Worm (Caenorhabditis elegans) whole organism, L4 larva: Measurements from ENCODE around the gene clec-1.

Source experiments
- D1046.2 ChIP-seq: fragments of 200-800 bp; sonication (Bioruptor generic); IDR thresholded peaks from 2 replicates; pipeline ENCODE4 v1.3.6; 2022; ENCODE audit warnings: missing genetic modification characterization, missing compliant biosample characterization
- F10B5.3 ChIP-seq: sonication (generic microtip); optimal IDR thresholded peaks from 2 replicates; lab custom pipeline; 2016; ENCODE audit warnings: mild to moderate bottlenecking, missing genetic modification characterization, missing compliant biosample characterization
- F26F4.8 ChIP-seq: fragments of 200-800 bp; sonication (Bioruptor generic); conservative IDR thresholded peaks from 2 replicates; pipeline ENCODE4 v1.3.6; 2022; ENCODE audit warnings: missing genetic modification characterization, missing compliant biosample characterization
- R02D3.7 ChIP-seq: fragments of 150-350 bp; sonication (generic microtip); optimal IDR thresholded peaks from 3 replicates; lab custom pipeline; 2014; ENCODE audit warnings: missing biosample characterization, missing genetic modification characterization
- T26A8.4 ChIP-seq: fragments of 200-800 bp; sonication (Bioruptor generic); IDR thresholded peaks from 2 replicates; pipeline ENCODE4 v1.3.6; 2022; ENCODE audit warnings: missing genetic modification characterization, missing compliant biosample characterization
- Y105C5A.15 ChIP-seq: fragments of 200-800 bp; sonication (Bioruptor generic); IDR thresholded peaks from 2 replicates; pipeline ENCODE4 v1.3.6; 2022; ENCODE audit warnings: missing genetic modification characterization, missing compliant biosample characterization
- Y75B8A.6 ChIP-seq: fragments of 200-800 bp; sonication (Bioruptor generic); IDR thresholded peaks from 2 replicates; pipeline ENCODE4 v1.3.6; 2022; ENCODE audit warnings: missing genetic modification reagents, missing genetic modification characterization, missing compliant biosample characterization
- ZK337.2 ChIP-seq: fragments of 200-800 bp; sonication (Bioruptor generic); IDR thresholded peaks from 2 replicates; pipeline ENCODE4 v1.3.6; 2022; ENCODE audit warnings: missing genetic modification reagents, missing genetic modification characterization, missing compliant biosample characterization
- aly-2 ChIP-seq: sonication (generic microtip); optimal IDR thresholded peaks from 2 replicates; lab custom pipeline; 2018; ENCODE audit warnings: missing biosample characterization, missing genetic modification characterization
- attf-4 ChIP-seq: sonication (generic microtip); optimal IDR thresholded peaks from 3 replicates; lab custom pipeline; 2017; ENCODE audit warnings: missing biosample characterization, missing genetic modification characterization
- ceh-20 ChIP-seq: fragments of 200-800 bp; sonication (Bioruptor generic); IDR thresholded peaks from 2 replicates; pipeline ENCODE4 v1.3.6; 2022; ENCODE audit warnings: missing genetic modification reagents, missing genetic modification characterization, missing compliant biosample characterization
- ceh-28 ChIP-seq: fragments of 150-350 bp; optimal IDR thresholded peaks from 2 replicates; lab custom pipeline; 2014; ENCODE audit warnings: missing biosample characterization, missing genetic modification reagents, missing genetic modification characterization
- ceh-82 ChIP-seq: sonication (generic microtip); optimal IDR thresholded peaks from 2 replicates; lab custom pipeline; 2017; ENCODE audit warnings: missing biosample characterization, missing genetic modification characterization
- ces-1 ChIP-seq: fragments of 150-350 bp; sonication (generic microtip); optimal IDR thresholded peaks from 4 replicates; lab custom pipeline; 2014; ENCODE audit warnings: missing biosample characterization, missing genetic modification reagents, missing genetic modification characterization
- ctbp-1 ChIP-seq: fragments of 200-800 bp; sonication (Bioruptor generic); IDR thresholded peaks from 2 replicates; pipeline ENCODE4 v1.3.6; 2022; ENCODE audit warnings: missing genetic modification reagents, missing genetic modification characterization, missing compliant biosample characterization
- daf-12 ChIP-seq: fragments of 150-350 bp; optimal IDR thresholded peaks from 2 replicates; lab custom pipeline; 2014; ENCODE audit warnings: missing biosample characterization, missing genetic modification reagents, missing genetic modification characterization
- dmd-6 ChIP-seq: fragments of 200-800 bp; sonication (Bioruptor generic); IDR thresholded peaks from 2 replicates; pipeline ENCODE4 v1.3.6; 2022; ENCODE audit warnings: missing genetic modification reagents, missing genetic modification characterization, missing compliant biosample characterization
- dmd-8 ChIP-seq: fragments of 200-800 bp; sonication (Bioruptor generic); IDR thresholded peaks from 2 replicates; pipeline ENCODE4 v1.3.6; 2022; ENCODE audit warnings: missing genetic modification characterization, missing compliant biosample characterization
- dve-1 ChIP-seq: sonication (generic microtip); optimal IDR thresholded peaks from 2 replicates; lab custom pipeline; 2017; ENCODE audit warnings: antibody characterized with exemption, mild to moderate bottlenecking, missing genetic modification characterization, missing compliant biosample characterization; ENCODE audit not compliant: insufficient read depth
- egl-27 ChIP-seq: sonication (generic microtip); optimal IDR thresholded peaks from 3 replicates; lab custom pipeline; 2017; ENCODE audit warnings: missing biosample characterization, missing genetic modification reagents, missing genetic modification characterization
- egl-43 ChIP-seq: fragments of 200-800 bp; sonication (Bioruptor generic); IDR thresholded peaks from 2 replicates; pipeline ENCODE4 v1.3.6; 2022; ENCODE audit warnings: missing genetic modification reagents, missing genetic modification characterization, missing compliant biosample characterization
- fkh-10 ChIP-seq: fragments of 150-350 bp; optimal IDR thresholded peaks from 2 replicates; lab custom pipeline; 2014; ENCODE audit warnings: missing biosample characterization, missing genetic modification reagents, missing genetic modification characterization
- fos-1 ChIP-seq: fragments of 150-350 bp; optimal IDR thresholded peaks from 2 replicates; lab custom pipeline; 2014; ENCODE audit warnings: missing biosample characterization, missing genetic modification characterization
- gei-8 ChIP-seq: fragments of 200-800 bp; sonication (Bioruptor generic); optimal IDR thresholded peaks from 2 replicates; lab custom pipeline; 2018; ENCODE audit warnings: mild to moderate bottlenecking, missing genetic modification characterization, missing compliant biosample characterization
- hlh-11 ChIP-seq: fragments of 200-800 bp; sonication (Bioruptor generic); optimal IDR thresholded peaks from 2 replicates; lab custom pipeline; 2018; ENCODE audit warnings: mild to moderate bottlenecking, missing genetic modification characterization, missing compliant biosample characterization
- hmg-1.1 ChIP-seq: fragments of 200-800 bp; sonication (Bioruptor generic); IDR thresholded peaks from 2 replicates; pipeline ENCODE4 v1.3.6; 2022; ENCODE audit warnings: missing genetic modification reagents, missing genetic modification characterization, missing compliant biosample characterization
- jun-1 ChIP-seq: fragments of 150-350 bp; optimal IDR thresholded peaks from 2 replicates; lab custom pipeline; 2014; ENCODE audit warnings: missing biosample characterization, missing genetic modification reagents, missing genetic modification characterization
- lim-7 ChIP-seq: fragments of 200-800 bp; sonication (Bioruptor generic); IDR thresholded peaks from 2 replicates; pipeline ENCODE4 v1.3.6; 2022; ENCODE audit warnings: missing genetic modification characterization, missing compliant biosample characterization
- lin-1 ChIP-seq: fragments of 200-800 bp; sonication (Bioruptor generic); IDR thresholded peaks from 2 replicates; pipeline ENCODE4 v1.3.6; 2022; ENCODE audit warnings: missing genetic modification reagents, missing genetic modification characterization, missing compliant biosample characterization
- lin-13 ChIP-seq: fragments of 150-350 bp; optimal IDR thresholded peaks from 2 replicates; lab custom pipeline; 2014; ENCODE audit warnings: missing biosample characterization, missing genetic modification reagents, missing genetic modification characterization
- madf-5 ChIP-seq, 2 experiments: fragments of 200-800 bp; sonication (Bioruptor generic); IDR thresholded peaks; 2 replicates each; pipeline ENCODE4 v1.3.6; 2022; ENCODE audit warnings: missing compliant biosample characterization in 2 of 2, missing genetic modification characterization in 2 of 2
- mdt-29 ChIP-seq: fragments of 200-800 bp; sonication (Bioruptor generic); IDR thresholded peaks from 2 replicates; pipeline ENCODE4 v1.3.6; 2022; ENCODE audit warnings: missing genetic modification reagents, missing genetic modification characterization, missing compliant biosample characterization
- mes-2 ChIP-seq: sonication (generic microtip); optimal IDR thresholded peaks from 2 replicates; lab custom pipeline; 2016; ENCODE audit warnings: missing genotype, mild to moderate bottlenecking, missing genetic modification characterization, missing compliant biosample characterization; ENCODE audit not compliant: poor library complexity, severe bottlenecking
- mxl-2 ChIP-seq: fragments of 200-800 bp; sonication (Bioruptor generic); conservative IDR thresholded peaks from 2 replicates; pipeline ENCODE4 v1.3.6; 2022; ENCODE audit warnings: missing genetic modification reagents, missing genetic modification characterization, missing compliant biosample characterization
- nhr-102 ChIP-seq: sonication (generic microtip); optimal IDR thresholded peaks from 2 replicates; lab custom pipeline; 2016; ENCODE audit warnings: mild to moderate bottlenecking, missing genetic modification characterization, moderate library complexity, missing compliant biosample characterization
- nhr-11 ChIP-seq: fragments of 150-350 bp; optimal IDR thresholded peaks from 2 replicates; lab custom pipeline; 2014; ENCODE audit warnings: missing biosample characterization, missing genetic modification characterization
- nhr-237 ChIP-seq: sonication (generic microtip); optimal IDR thresholded peaks from 2 replicates; lab custom pipeline; 2017; ENCODE audit warnings: missing biosample characterization, missing genetic modification characterization
- nhr-25 ChIP-seq: sonication (generic microtip); optimal IDR thresholded peaks from 2 replicates; lab custom pipeline; 2017; ENCODE audit warnings: missing genetic modification characterization, mild to moderate bottlenecking, missing compliant biosample characterization, antibody characterized with exemption, moderate library complexity, borderline replicate concordance; ENCODE audit not compliant: insufficient read depth
- nhr-41 ChIP-seq: fragments of 200-800 bp; sonication (Bioruptor generic); IDR thresholded peaks from 2 replicates; pipeline ENCODE4 v1.3.6; 2022; ENCODE audit warnings: missing genetic modification reagents, missing genetic modification characterization, missing compliant biosample characterization
- nhr-6 ChIP-seq: fragments of 150-350 bp; optimal IDR thresholded peaks from 2 replicates; lab custom pipeline; 2014; ENCODE audit warnings: missing biosample characterization, missing genetic modification characterization
- sdz-12 ChIP-seq: fragments of 200-800 bp; sonication (Bioruptor generic); optimal IDR thresholded peaks from 2 replicates; lab custom pipeline; 2018; ENCODE audit warnings: mild to moderate bottlenecking, missing genetic modification characterization, missing compliant biosample characterization
- set-16 ChIP-seq: fragments of 200-800 bp; sonication (Bioruptor generic); IDR thresholded peaks from 2 replicates; pipeline ENCODE4 v1.3.6; 2022; ENCODE audit warnings: missing genetic modification reagents, missing genetic modification characterization, missing compliant biosample characterization
- skn-1 ChIP-seq: fragments of 150-350 bp; optimal IDR thresholded peaks from 2 replicates; lab custom pipeline; 2014; ENCODE audit warnings: missing biosample characterization, missing genetic modification characterization
- snpc-4 ChIP-seq: fragments of 150-350 bp; optimal IDR thresholded peaks from 2 replicates; lab custom pipeline; 2014; ENCODE audit warnings: missing biosample characterization, missing genetic modification characterization
- tag-97 ChIP-seq: fragments of 200-800 bp; sonication (Bioruptor generic); IDR thresholded peaks from 2 replicates; pipeline ENCODE4 v1.3.6; 2022; ENCODE audit warnings: missing genetic modification characterization, missing compliant biosample characterization
- unc-39 ChIP-seq: sonication (generic microtip); optimal IDR thresholded peaks from 2 replicates; lab custom pipeline; 2017; ENCODE audit warnings: missing biosample characterization, missing genetic modification characterization
- unc-62 ChIP-seq, 3 experiments: fragments of 150-350 bp in 1 of 3; sonication (generic microtip); optimal IDR thresholded peaks in 2 of 3; peaks in 1 of 3; 1 replicate in 1 of 3; 2 replicates in 2 of 3; lab custom pipeline; 2014 to 2017; ENCODE audit warnings: missing biosample characterization in 3 of 3, missing genetic modification characterization in 3 of 3, missing genetic modification reagents in 3 of 3, missing genotype in 1 of 3
- zfp-2 ChIP-seq: sonication (generic microtip); optimal IDR thresholded peaks from 2 replicates; lab custom pipeline; 2016; ENCODE audit warnings: mild to moderate bottlenecking, missing genetic modification characterization, missing compliant biosample characterization
- zip-2 ChIP-seq: fragments of 150-350 bp; optimal IDR thresholded peaks from 2 replicates; lab custom pipeline; 2014; ENCODE audit warnings: missing biosample characterization, missing genetic modification characterization
- ztf-11 ChIP-seq: fragments of 150-350 bp; optimal IDR thresholded peaks from 2 replicates; lab custom pipeline; 2014; ENCODE audit warnings: missing biosample characterization, missing genetic modification characterization

Gene clec-1

DNA sequence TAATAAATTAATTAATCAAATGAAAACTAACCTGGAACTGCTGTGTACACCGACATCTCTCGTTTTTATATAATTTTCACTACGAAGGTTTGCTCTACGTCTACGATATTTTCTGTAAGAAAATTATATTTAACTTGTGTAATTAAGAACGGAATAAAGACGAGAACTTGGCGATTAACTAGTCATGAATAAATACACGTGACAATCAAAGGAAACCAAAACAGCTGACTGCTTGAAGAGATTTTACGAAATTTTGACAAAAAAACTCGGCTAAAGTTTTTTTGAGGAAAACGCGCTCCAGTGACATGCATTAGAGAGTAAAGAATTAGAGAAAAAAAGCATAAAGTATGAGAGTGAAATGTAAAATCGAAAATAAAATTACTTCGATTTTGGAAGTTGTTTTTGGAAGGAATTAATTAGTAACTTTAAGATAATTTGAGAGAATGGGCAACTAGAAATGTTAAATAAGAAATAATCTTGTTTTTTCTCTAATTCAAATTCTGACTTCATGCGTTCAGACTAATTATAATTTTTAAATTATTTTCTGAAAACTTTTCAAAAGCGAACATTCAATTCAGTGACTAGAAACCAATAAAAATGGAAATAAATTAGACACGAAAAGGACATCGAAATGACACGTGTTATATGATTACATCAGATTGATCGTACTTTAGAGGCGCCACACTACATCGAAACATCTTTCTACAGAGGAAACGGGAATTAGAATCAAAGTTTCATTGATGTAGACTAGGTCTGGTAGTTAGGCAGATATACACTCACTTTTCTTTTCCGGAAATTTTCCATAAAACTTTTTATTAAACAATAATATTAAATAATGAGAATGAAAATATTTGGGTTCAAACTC lies 12.6 kb upstream of the clec-1 start, which contains the start of gene F25B4.7 (continued):
- TF ChIP-seq ctbp-1 (GFP tag; lab: Robert Waterston, UW) (no peak), Y105C5A.15 (no peak), nhr-25 (tag; lab: Kevin White, UChicago) (no peak), hlh-11 (tag; lab: Kevin White, UChicago) (peak; percentile 11), gei-8 (GFP tag; lab: Kevin White, UChicago) (no peak), nhr-102 (tag; lab: Kevin White, UChicago) (no peak), unc-39 (tag; lab: Kevin White, UChicago) (no peak), unc-62 (GFP tag; optimal IDR thresholded peaks at IDR 0.05 in 1 of 2; lab: Kevin White, UChicago) (peak in 1 of 2 experiments; percentile 43), unc-62 (tag; optimal IDR thresholded peaks at IDR 0.05; lab: Kevin White, UChicago) (no peak), set-16 (GFP tag; lab: Robert Waterston, UW) (no peak), D1046.2 (GFP tag; lab: Robert Waterston, UW) (no peak), ceh-20 (GFP tag; lab: Robert Waterston, UW) (no peak), fkh-10 (GFP tag; lab: Kevin White, UChicago) (no peak), jun-1 (no peak), mxl-2 (GFP tag; lab: Robert Waterston, UW) (no peak), T26A8.4 (no peak), aly-2 (tag; lab: Kevin White, UChicago) (no peak), skn-1 (tag; lab: Kevin White, UChicago) (no peak), madf-5 (GFP tag; IDR thresholded peaks at IDR 0.05; lab: Robert Waterston, UW) (no peak), dve-1 (tag; lab: Kevin White, UChicago) (no peak), Y75B8A.6 (no peak), zfp-2 (no peak), nhr-6 (tag; lab: Kevin White, UChicago) (no peak), lin-1 (no peak), dmd-6 (0 out of 2 replicates have a peak, but pooled peaks have one; percentile 27), ceh-82 (tag; lab: Kevin White, UChicago) (no peak), fos-1 (no peak), lin-13 (GFP tag; lab: Kevin White, UChicago) (no peak), zip-2 (tag; lab: Kevin White, UChicago) (no peak), dmd-8 (GFP tag; lab: Robert Waterston, UW) (no peak), ceh-28 (tag; lab: Kevin White, UChicago) (no peak), nhr-237 (tag; lab: Kevin White, UChicago) (no peak), sdz-12 (GFP tag; lab: Kevin White, UChicago) (no peak), egl-27 (tag; lab: Kevin White, UChicago) (no peak), F26F4.8 (no peak), ces-1 (no peak), ztf-11 (no peak), mdt-29 (no peak), egl-43 (no peak), snpc-4 (tag; lab: Kevin White, UChicago) (no peak), tag-97 (no peak), F10B5.3 (tag; lab: Kevin White, UChicago) (no peak), lim-7 (GFP tag; lab: Robert Waterston, UW) (no peak), daf-12 (no peak), ZK337.2 (no peak), nhr-41 (GFP tag; lab: Robert Waterston, UW) (no peak), attf-4 (tag; lab: Kevin White, UChicago) (no peak), R02D3.7 (no peak), nhr-11 (no peak), hmg-1.1 (GFP tag; lab: Robert Waterston, UW) (no peak), mes-2 (tag; lab: Kevin White, UChicago) (peak; percentile 31)
